Worm (Caenorhabditis elegans) whole organism, L1 larva: Measurements from ENCODE around the gene F53F4.18.

Experiments used
- C04F5.9 ChIP-seq: sonication (generic microtip); optimal IDR thresholded peaks from 2 replicates; lab custom pipeline; 2016; ENCODE audit warnings: missing genetic modification characterization, missing compliant biosample characterization
- C16A3.4 ChIP-seq: fragments of 150-350 bp; optimal IDR thresholded peaks from 2 replicates; lab custom pipeline; 2014; ENCODE audit warnings: missing biosample characterization, missing genetic modification characterization
- F16B12.6 ChIP-seq: fragments of 150-350 bp; optimal IDR thresholded peaks from 2 replicates; lab custom pipeline; 2014; ENCODE audit warnings: missing biosample characterization, missing genetic modification characterization
- aha-1 ChIP-seq: fragments of 150-350 bp; optimal IDR thresholded peaks from 2 replicates; lab custom pipeline; 2014; ENCODE audit warnings: missing biosample characterization, missing genetic modification characterization
- blmp-1 ChIP-seq: fragments of 150-350 bp; optimal IDR thresholded peaks from 2 replicates; lab custom pipeline; 2014; ENCODE audit warnings: missing biosample characterization, missing genetic modification characterization
- ceh-8 ChIP-seq: fragments of 200-800 bp; sonication (Bioruptor generic); optimal IDR thresholded peaks from 2 replicates; lab custom pipeline; 2018; ENCODE audit warnings: mild to moderate bottlenecking, missing genetic modification characterization, moderate library complexity, missing compliant biosample characterization
- ceh-88 ChIP-seq: fragments of 200-800 bp; sonication (Bioruptor generic); IDR thresholded peaks from 2 replicates; pipeline ENCODE4 v1.3.6; 2022; ENCODE audit warnings: missing genetic modification characterization, missing compliant biosample characterization
- ces-1 ChIP-seq: fragments of 150-350 bp; optimal IDR thresholded peaks from 2 replicates; lab custom pipeline; 2014; ENCODE audit warnings: missing biosample characterization, missing genetic modification reagents, missing genetic modification characterization
- dpl-1 ChIP-seq, 3 experiments: fragments of 150-350 bp in 2 of 3; sonication (generic microtip) in 1 of 3; optimal IDR thresholded peaks; 2 replicates each; lab custom pipeline; 2014 to 2017; ENCODE audit warnings: missing biosample characterization in 3 of 3, missing genetic modification characterization in 3 of 3, missing genetic modification reagents in 3 of 3
- efl-1 ChIP-seq, 4 experiments: fragments of 150-350 bp; optimal IDR thresholded peaks in 3 of 4; peaks in 1 of 4; 1 replicate in 1 of 4; 2 replicates in 3 of 4; lab custom pipeline; 2014; ENCODE audit warnings: missing biosample characterization in 2 of 4, missing genetic modification characterization in 2 of 4, missing genetic modification reagents in 2 of 4
- egl-27 ChIP-seq, 2 experiments: fragments of 150-350 bp in 1 of 2; sonication (generic microtip); optimal IDR thresholded peaks; 3 replicates each; lab custom pipeline; 2017 to 2018; ENCODE audit warnings: missing biosample characterization in 2 of 2, missing genetic modification characterization in 2 of 2, missing genetic modification reagents in 2 of 2
- elt-2 ChIP-seq: sonication (generic microtip); optimal IDR thresholded peaks from 2 replicates; lab custom pipeline; 2016; ENCODE audit warnings: missing genetic modification characterization, mild to moderate bottlenecking, inconsistent platforms, missing compliant biosample characterization, missing genetic modification reagents
- elt-3 ChIP-seq, 6 experiments: fragments of 150-350 bp in 1 of 6; sonication (generic microtip); optimal IDR thresholded peaks; 2 replicates each; lab custom pipeline; 2017 to 2018; ENCODE audit warnings: missing biosample characterization in 6 of 6, missing genetic modification characterization in 6 of 6, inconsistent platforms in 1 of 6
- fkh-10 ChIP-seq: sonication (generic microtip); optimal IDR thresholded peaks from 2 replicates; lab custom pipeline; 2017; ENCODE audit warnings: missing biosample characterization, missing genetic modification reagents, missing genetic modification characterization
- fos-1 ChIP-seq: fragments of 150-350 bp; optimal IDR thresholded peaks from 2 replicates; lab custom pipeline; 2014; ENCODE audit warnings: missing biosample characterization, missing genetic modification characterization
- grh-1 ChIP-seq: fragments of 200-800 bp; sonication (Bioruptor generic); IDR thresholded peaks from 2 replicates; pipeline ENCODE4 v1.3.6; 2022; ENCODE audit warnings: missing genetic modification reagents, missing genetic modification characterization, missing compliant biosample characterization
- hlh-4 ChIP-seq: sonication (generic microtip); optimal IDR thresholded peaks from 2 replicates; lab custom pipeline; 2016; ENCODE audit warnings: mild to moderate bottlenecking, missing genetic modification characterization, missing compliant biosample characterization
- hpl-2 ChIP-seq: fragments of 150-350 bp; optimal IDR thresholded peaks from 2 replicates; lab custom pipeline; 2014; ENCODE audit warnings: missing biosample characterization, missing genetic modification reagents, missing genetic modification characterization
- jun-1 ChIP-seq: fragments of 150-350 bp; optimal IDR thresholded peaks from 2 replicates; lab custom pipeline; 2014; ENCODE audit warnings: missing biosample characterization, missing genetic modification reagents, missing genetic modification characterization
- lin-14 ChIP-seq: fragments of 200-800 bp; sonication (Bioruptor generic); optimal IDR thresholded peaks from 2 replicates; lab custom pipeline; 2018; ENCODE audit warnings: mild to moderate bottlenecking, missing genetic modification characterization, moderate library complexity, missing compliant biosample characterization
- lin-15B ChIP-seq: fragments of 150-350 bp; sonication (generic microtip); optimal IDR thresholded peaks from 3 replicates; lab custom pipeline; 2014; ENCODE audit warnings: missing biosample characterization, missing genetic modification characterization
- lir-3 ChIP-seq: sonication (generic microtip); optimal IDR thresholded peaks from 2 replicates; lab custom pipeline; 2016; ENCODE audit warnings: mild to moderate bottlenecking, missing genetic modification characterization, moderate library complexity, missing compliant biosample characterization; ENCODE audit not compliant: poor library complexity
- mab-9 ChIP-seq: fragments of 200-800 bp; sonication (Bioruptor generic); IDR thresholded peaks from 2 replicates; pipeline ENCODE4 v1.3.6; 2022; ENCODE audit warnings: missing genetic modification reagents, missing genetic modification characterization, missing compliant biosample characterization
- mef-2 ChIP-seq: fragments of 150-350 bp; optimal IDR thresholded peaks from 2 replicates; lab custom pipeline; 2014; ENCODE audit warnings: missing biosample characterization, missing genetic modification characterization
- mep-1 ChIP-seq: fragments of 150-350 bp; optimal IDR thresholded peaks from 2 replicates; lab custom pipeline; 2014; ENCODE audit warnings: missing biosample characterization, missing genetic modification characterization
- nhr-11 ChIP-seq: fragments of 150-350 bp; optimal IDR thresholded peaks from 2 replicates; lab custom pipeline; 2014; ENCODE audit warnings: missing biosample characterization, missing genetic modification characterization
- nhr-20 ChIP-seq: sonication (generic microtip); optimal IDR thresholded peaks from 2 replicates; lab custom pipeline; 2016; ENCODE audit warnings: mild to moderate bottlenecking, missing genetic modification characterization, missing compliant biosample characterization
- nhr-237 ChIP-seq: fragments of 150-350 bp; optimal IDR thresholded peaks from 2 replicates; lab custom pipeline; 2014; ENCODE audit warnings: missing biosample characterization, missing genetic modification characterization
- nhr-71 ChIP-seq: sonication (generic microtip); optimal IDR thresholded peaks from 2 replicates; lab custom pipeline; 2016; ENCODE audit warnings: mild to moderate bottlenecking, missing genetic modification characterization, moderate library complexity, missing compliant biosample characterization
- nhr-76 ChIP-seq: sonication (generic microtip); optimal IDR thresholded peaks from 2 replicates; lab custom pipeline; 2017; ENCODE audit warnings: missing biosample characterization, missing genetic modification characterization
- nhr-77 ChIP-seq: fragments of 150-350 bp; optimal IDR thresholded peaks from 2 replicates; lab custom pipeline; 2014; ENCODE audit warnings: missing biosample characterization, missing genetic modification characterization
- nhr-84 ChIP-seq: sonication (generic microtip); optimal IDR thresholded peaks from 2 replicates; lab custom pipeline; 2017; ENCODE audit warnings: missing biosample characterization, missing genetic modification characterization
- nhr-85 ChIP-seq: sonication (generic microtip); peaks from one replicate; lab custom pipeline; 2016; ENCODE audit warnings: missing genetic modification characterization, inconsistent platforms, missing compliant biosample characterization
- nhr-90 ChIP-seq: sonication (generic microtip); optimal IDR thresholded peaks from 2 replicates; lab custom pipeline; 2016; ENCODE audit warnings: mild to moderate bottlenecking, missing genetic modification characterization, missing compliant biosample characterization; ENCODE audit not compliant: poor library complexity
- pag-3 ChIP-seq: sonication (generic microtip); optimal IDR thresholded peaks from 2 replicates; lab custom pipeline; 2017; ENCODE audit warnings: missing genetic modification characterization, mild to moderate bottlenecking, missing compliant biosample characterization, antibody characterized with exemption, borderline replicate concordance; ENCODE audit not compliant: insufficient read depth
- pqm-1 ChIP-seq: sonication (generic microtip); optimal IDR thresholded peaks from 3 replicates; lab custom pipeline; 2017; ENCODE audit warnings: missing biosample characterization, missing genetic modification characterization
- snpc-4 ChIP-seq: fragments of 150-350 bp; optimal IDR thresholded peaks from 2 replicates; lab custom pipeline; 2014; ENCODE audit warnings: missing biosample characterization, missing genetic modification characterization
- snu-23 ChIP-seq: sonication (generic microtip); optimal IDR thresholded peaks from 2 replicates; lab custom pipeline; 2016; ENCODE audit warnings: missing genetic modification characterization, missing compliant biosample characterization
- sox-4 ChIP-seq: sonication (generic microtip); optimal IDR thresholded peaks from 2 replicates; lab custom pipeline; 2016; ENCODE audit warnings: missing genetic modification characterization, missing compliant biosample characterization
- sptf-1 ChIP-seq: fragments of 150-350 bp; optimal IDR thresholded peaks from 2 replicates; lab custom pipeline; 2014; ENCODE audit warnings: missing biosample characterization, missing genetic modification characterization
- sup-37 ChIP-seq: fragments of 200-800 bp; sonication (Bioruptor generic); optimal IDR thresholded peaks from 2 replicates; lab custom pipeline; 2018; ENCODE audit warnings: mild to moderate bottlenecking, missing genetic modification characterization, missing compliant biosample characterization
- swsn-7 ChIP-seq: sonication (generic microtip); optimal IDR thresholded peaks from 2 replicates; lab custom pipeline; 2016; ENCODE audit warnings: missing genetic modification characterization, missing compliant biosample characterization
- tlp-1 ChIP-seq: fragments of 150-350 bp; optimal IDR thresholded peaks from 2 replicates; lab custom pipeline; 2014; ENCODE audit warnings: missing biosample characterization, missing genetic modification characterization
- unc-130 ChIP-seq: fragments of 150-350 bp; optimal IDR thresholded peaks from 2 replicates; lab custom pipeline; 2017; ENCODE audit warnings: missing biosample characterization, missing genetic modification characterization, inconsistent platforms
- unc-98 ChIP-seq: fragments of 200-800 bp; sonication (Bioruptor generic); IDR thresholded peaks from 2 replicates; pipeline ENCODE4 v1.3.6; 2022; ENCODE audit warnings: missing genetic modification characterization, missing compliant biosample characterization
- vab-15 ChIP-seq: sonication (generic microtip); optimal IDR thresholded peaks from 2 replicates; lab custom pipeline; 2017; ENCODE audit warnings: missing genotype, mild to moderate bottlenecking, missing genetic modification characterization, missing compliant biosample characterization
- zag-1 ChIP-seq: fragments of 150-350 bp; optimal IDR thresholded peaks from 2 replicates; lab custom pipeline; 2014; ENCODE audit warnings: missing biosample characterization, missing genetic modification characterization
- zip-4 ChIP-seq: fragments of 200-800 bp; sonication (Bioruptor generic); optimal IDR thresholded peaks from 2 replicates; lab custom pipeline; 2018; ENCODE audit warnings: mild to moderate bottlenecking, missing genetic modification characterization, moderate library complexity, missing compliant biosample characterization
- ztf-4 ChIP-seq: fragments of 150-350 bp; optimal IDR thresholded peaks from 2 replicates; lab custom pipeline; 2014; ENCODE audit warnings: missing biosample characterization, missing genetic modification characterization

The F53F4.18 gene

ce11 chrV:13565197-13565596 is 24.7 kb upstream of the F53F4.18 start (continued):
- TF ChIP-seq snpc-4 (tag; lab: Kevin White, UChicago) (peak; percentile 79), fos-1 (tag; lab: Kevin White, UChicago) (peak; percentile 88), lin-15B (tag; lab: Kevin White, UChicago) (peak; percentile 86), blmp-1 (tag; lab: Kevin White, UChicago) (peak; percentile 90), mef-2 (tag; lab: Kevin White, UChicago) (no peak), aha-1 (peak; percentile 36), unc-98 (peak; percentile 37; the same call in 1 of the 2 replicates), ces-1 (GFP tag; lab: Kevin White, UChicago) (no peak), mep-1 (tag; lab: Kevin White, UChicago) (peak; percentile 93), nhr-84 (no peak), nhr-237 (tag; lab: Kevin White, UChicago) (peak; percentile 43), ztf-4 (tag; lab: Kevin White, UChicago) (peak; percentile 71), ceh-88 (GFP tag; lab: Robert Waterston, UW) (0 out of 2 replicates have a peak, but pooled peaks have one; percentile 33), nhr-77 (tag; lab: Kevin White, UChicago) (peak; percentile 85), elt-2 (peak; percentile 92), nhr-90 (tag; lab: Kevin White, UChicago) (peak; percentile 92), nhr-20 (tag; lab: Kevin White, UChicago) (peak; percentile 98), pqm-1 (tag; lab: Kevin White, UChicago) (no peak), ceh-8 (GFP tag; lab: Kevin White, UChicago) (no peak), C16A3.4 (tag; lab: Kevin White, UChicago) (peak; percentile 95), lir-3 (tag; lab: Kevin White, UChicago) (peak; percentile 79), nhr-11 (peak; percentile 42), hlh-4 (tag; lab: Kevin White, UChicago) (no peak), zip-4 (GFP tag; lab: Kevin White, UChicago) (peak; percentile 56), jun-1 (tag; lab: Kevin White, UChicago) (peak; percentile 76), unc-130 (tag; lab: Kevin White, UChicago) (peak; percentile 90), F16B12.6 (tag; lab: Kevin White, UChicago) (peak; percentile 44), sptf-1 (tag; lab: Kevin White, UChicago) (no peak), efl-1 (optimal IDR thresholded peaks at IDR 0.05; lab: Kevin White, UChicago) (peak; percentile 86 to 89), efl-1 (GFP tag; optimal IDR thresholded peaks at IDR 0.05 in 1 of 2; lab: Kevin White, UChicago) (peak; percentile 81 to 98), hpl-2 (GFP tag; lab: Kevin White, UChicago) (peak; percentile 70), egl-27 (tag; optimal IDR thresholded peaks at IDR 0.05; lab: Kevin White, UChicago) (no peak), fkh-10 (GFP tag; lab: Kevin White, UChicago) (peak; percentile 24), mab-9 (GFP tag; lab: Robert Waterston, UW) (peak; percentile 63), swsn-7 (tag; lab: Kevin White, UChicago) (peak; percentile 90), sox-4 (tag; lab: Kevin White, UChicago) (peak; percentile 50), sup-37 (GFP tag; lab: Kevin White, UChicago) (peak; percentile 59), pag-3 (tag; lab: Kevin White, UChicago) (peak; percentile 97), nhr-71 (tag; lab: Kevin White, UChicago) (peak; percentile 97), dpl-1 (GFP tag; optimal IDR thresholded peaks at IDR 0.05; lab: Kevin White, UChicago) (peak; percentile 70 to 92 (median 83)), C04F5.9 (peak; percentile 66), elt-3 (tag; optimal IDR thresholded peaks at IDR 0.05; lab: Kevin White, UChicago) (peak in 5 of 6 experiments; percentile 12 to 97 (median 83)), zag-1 (tag; lab: Kevin White, UChicago) (no peak), nhr-85 (tag; lab: Kevin White, UChicago) (peak; percentile 96), nhr-76 (tag; lab: Kevin White, UChicago) (no peak), snu-23 (peak; percentile 96), tlp-1 (tag; lab: Kevin White, UChicago) (no peak), lin-14 (GFP tag; lab: Kevin White, UChicago) (peak; percentile 98), vab-15 (peak; percentile 33), grh-1 (GFP tag; lab: Robert Waterston, UW) (peak; percentile 84)
